Fruit fly (Drosophila melanogaster) whole organism, embryonic: ENCODE results near the gene dpr20.

Experiments used
- Atf6 ChIP-seq: fragments of 200-800 bp; sonication (Bioruptor generic); IDR thresholded peaks from 2 replicates; pipeline ENCODE4 v1.3.6; 2022; ENCODE audit warnings: missing biosample characterization, missing genetic modification characterization
- CG10543 ChIP-seq: fragments of 200-800 bp; sonication (Bioruptor generic); optimal IDR thresholded peaks from 3 replicates; lab custom pipeline; 2017; ENCODE audit warnings: missing biosample characterization, mild to moderate bottlenecking, missing genetic modification characterization, moderate library complexity
- CG11247 ChIP-seq: fragments of 200-800 bp; sonication (Bioruptor generic); IDR thresholded peaks from 2 replicates; pipeline ENCODE4 v1.3.6; 2022; ENCODE audit warnings: missing biosample characterization, missing genetic modification characterization
- CG14441 ChIP-seq: fragments of 200-800 bp; sonication (Bioruptor generic); IDR thresholded peaks from 2 replicates; pipeline ENCODE4 v1.3.6; 2022; ENCODE audit warnings: missing biosample characterization, missing genetic modification characterization
- CG16779 ChIP-seq: fragments of 200-800 bp; sonication (Bioruptor generic); IDR thresholded peaks from 2 replicates; pipeline ENCODE4 v1.3.6; 2022; ENCODE audit warnings: missing biosample characterization, missing genetic modification characterization
- CG17186 ChIP-seq: fragments of 200-800 bp; sonication (Bioruptor generic); optimal IDR thresholded peaks from 3 replicates; lab custom pipeline; 2017; ENCODE audit warnings: missing biosample characterization, missing genetic modification reagents, missing genetic modification characterization
- CG17912 ChIP-seq: fragments of 200-800 bp; sonication (Bioruptor generic); optimal IDR thresholded peaks from 2 replicates; lab custom pipeline; 2018; ENCODE audit warnings: missing biosample characterization, mild to moderate bottlenecking, missing genetic modification characterization
- CG1792 ChIP-seq: fragments of 200-800 bp; sonication (Bioruptor generic); optimal IDR thresholded peaks from 2 replicates; lab custom pipeline; 2016; ENCODE audit warnings: missing biosample characterization, missing genetic modification characterization
- CG3065 ChIP-seq: fragments of 200-800 bp; sonication (Bioruptor generic); optimal IDR thresholded peaks from 2 replicates; lab custom pipeline; 2016; ENCODE audit warnings: missing biosample characterization, missing genetic modification characterization
- CG42726 ChIP-seq: fragments of 200-800 bp; sonication (Bioruptor generic); IDR thresholded peaks from 2 replicates; pipeline ENCODE4 v1.3.6; 2022; ENCODE audit warnings: missing biosample characterization, missing genetic modification characterization; ENCODE audit not compliant: partially characterized antibody
- CG4730 ChIP-seq: fragments of 200-800 bp; sonication (Bioruptor generic); IDR thresholded peaks from 2 replicates; pipeline ENCODE4 v1.3.6; 2022; ENCODE audit warnings: missing biosample characterization, missing genetic modification characterization
- CG6765 ChIP-seq: fragments of 200-800 bp; sonication (Bioruptor generic); optimal IDR thresholded peaks from 3 replicates; lab custom pipeline; 2017; ENCODE audit warnings: missing biosample characterization, mild to moderate bottlenecking, missing genetic modification characterization
- CHES-1-like ChIP-seq: fragments of 200-800 bp; sonication (Bioruptor generic); optimal IDR thresholded peaks from 2 replicates; lab custom pipeline; 2016; ENCODE audit warnings: missing biosample characterization, missing genetic modification characterization
- D ChIP-seq, 2 experiments: fragments of 200-800 bp in 1 of 2; fragments of >200 bp in 1 of 2; sonication (Bioruptor generic) in 1 of 2; optimal IDR thresholded peaks; 2 replicates in 1 of 2; 3 replicates in 1 of 2; lab custom pipeline; 2017; ENCODE audit warnings: mild to moderate bottlenecking in 1 of 2, missing biosample characterization in 1 of 2, missing genetic modification characterization in 1 of 2, missing genetic modification reagents in 1 of 2
- Gug ChIP-seq: fragments of 200-800 bp; sonication (Bioruptor generic); IDR thresholded peaks from 4 replicates; pipeline ENCODE4 v1.3.6; 2022; ENCODE audit warnings: missing biosample characterization, missing genetic modification characterization
- HmgD ChIP-seq: fragments of 200-800 bp; sonication (Bioruptor generic); optimal IDR thresholded peaks from 3 replicates; lab custom pipeline; 2016; ENCODE audit warnings: missing biosample characterization, missing genetic modification characterization
- HmgZ ChIP-seq: fragments of 200-800 bp; sonication (Bioruptor generic); optimal IDR thresholded peaks from 2 replicates; lab custom pipeline; 2018; ENCODE audit warnings: missing biosample characterization, mild to moderate bottlenecking, missing genetic modification characterization
- Hsf ChIP-seq: fragments of 200-800 bp; sonication (Bioruptor generic); optimal IDR thresholded peaks from 3 replicates; lab custom pipeline; 2016; ENCODE audit warnings: missing biosample characterization, missing genetic modification characterization
- Lhr ChIP-seq: fragments of 200-800 bp; sonication (Bioruptor generic); optimal IDR thresholded peaks from 3 replicates; lab custom pipeline; 2017; ENCODE audit warnings: mild to moderate bottlenecking, missing biosample characterization, missing genetic modification reagents, missing genetic modification characterization
- Mad ChIP-seq: fragments of 200-800 bp; sonication (Bioruptor generic); optimal IDR thresholded peaks from 2 replicates; lab custom pipeline; 2016; ENCODE audit warnings: missing biosample characterization, missing genetic modification characterization
- Poxn ChIP-seq: fragments of 200-800 bp; sonication (Bioruptor generic); IDR thresholded peaks from 2 replicates; pipeline ENCODE4 v1.3.6; 2022; ENCODE audit warnings: missing biosample characterization, missing genetic modification characterization
- Rfx ChIP-seq: fragments of 200-800 bp; sonication (Bioruptor generic); IDR thresholded peaks from 2 replicates; pipeline ENCODE4 v1.3.6; 2022; ENCODE audit warnings: missing biosample characterization, missing genetic modification characterization
- Sox102F ChIP-seq: fragments of 200-800 bp; sonication (Bioruptor generic); optimal IDR thresholded peaks from 2 replicates; lab custom pipeline; 2018; ENCODE audit warnings: missing biosample characterization, mild to moderate bottlenecking, missing genetic modification characterization, moderate library complexity
- YL-1 ChIP-seq: fragments of 200-800 bp; sonication (Bioruptor generic); optimal IDR thresholded peaks from 3 replicates; lab custom pipeline; 2017; ENCODE audit warnings: missing biosample characterization, mild to moderate bottlenecking, missing genetic modification characterization
- ash1 ChIP-seq: fragments of 200-800 bp; sonication (Bioruptor generic); optimal IDR thresholded peaks from 2 replicates; lab custom pipeline; 2018; ENCODE audit warnings: missing biosample characterization, mild to moderate bottlenecking, missing genetic modification characterization
- az2 ChIP-seq: fragments of 200-800 bp; sonication (Bioruptor generic); optimal IDR thresholded peaks from 3 replicates; lab custom pipeline; 2016; ENCODE audit warnings: missing biosample characterization, missing genetic modification characterization
- bsh ChIP-seq, 2 experiments: fragments of 200-800 bp; sonication (Bioruptor generic); optimal IDR thresholded peaks; 2 replicates each; lab custom pipeline; 2017 to 2018; ENCODE audit warnings: mild to moderate bottlenecking in 2 of 2, missing biosample characterization in 2 of 2, missing genetic modification characterization in 2 of 2, moderate library complexity in 1 of 2
- cad ChIP-seq: fragments of >200 bp; optimal IDR thresholded peaks from 2 replicates; lab custom pipeline; 2017; ENCODE audit warnings: missing biosample characterization, missing genetic modification characterization
- chinmo ChIP-seq: fragments of 200-800 bp; sonication (Bioruptor generic); IDR thresholded peaks from 4 replicates; pipeline ENCODE4 v1.3.6; 2022; ENCODE audit warnings: missing biosample characterization, missing genetic modification characterization; ENCODE audit not compliant: partially characterized antibody
- chm ChIP-seq: fragments of 200-800 bp; sonication (Bioruptor generic); IDR thresholded peaks from 2 replicates; pipeline ENCODE4 v1.3.6; 2022; ENCODE audit warnings: missing biosample characterization, missing genetic modification characterization
- ci ChIP-seq: fragments of 200-800 bp; sonication (Bioruptor generic); IDR thresholded peaks from 3 replicates; pipeline ENCODE4 v1.3.6; 2022; ENCODE audit warnings: missing biosample characterization, missing genetic modification characterization
- dimm ChIP-seq: fragments of 200-800 bp; sonication (Bioruptor generic); IDR thresholded peaks from 2 replicates; pipeline ENCODE4 v1.3.6; 2022; ENCODE audit warnings: missing biosample characterization, missing genetic modification characterization
- en ChIP-seq: fragments of 200-800 bp; sonication (Bioruptor generic); optimal IDR thresholded peaks from 2 replicates; lab custom pipeline; 2016; ENCODE audit warnings: missing biosample characterization, missing genetic modification characterization
- exex ChIP-seq: fragments of 200-800 bp; sonication (Bioruptor generic); optimal IDR thresholded peaks from 4 replicates; lab custom pipeline; 2018; ENCODE audit warnings: missing biosample characterization, mild to moderate bottlenecking, missing genetic modification characterization, moderate library complexity
- gce ChIP-seq: fragments of 200-800 bp; sonication (Bioruptor generic); IDR thresholded peaks from 3 replicates; pipeline ENCODE4 v1.3.6; 2022; ENCODE audit warnings: missing biosample characterization, missing genetic modification characterization
- gcm2 ChIP-seq: fragments of 200-800 bp; sonication (Bioruptor generic); optimal IDR thresholded peaks from 2 replicates; lab custom pipeline; 2016; ENCODE audit warnings: missing biosample characterization, missing genetic modification characterization
- lbe ChIP-seq: fragments of 200-800 bp; sonication (Bioruptor generic); optimal IDR thresholded peaks from 2 replicates; lab custom pipeline; 2016; ENCODE audit warnings: missing biosample characterization, mild to moderate bottlenecking, missing genetic modification characterization
- lilli ChIP-seq: fragments of 200-800 bp; sonication (Bioruptor generic); optimal IDR thresholded peaks from 3 replicates; lab custom pipeline; 2016; ENCODE audit warnings: missing biosample characterization, missing genetic modification characterization
- lov ChIP-seq, 2 experiments: fragments of 200-800 bp in 1 of 2; fragments of >200 bp in 1 of 2; sonication (Bioruptor generic) in 1 of 2; IDR thresholded peaks in 1 of 2; optimal IDR thresholded peaks in 1 of 2; 2 replicates in 1 of 2; 3 replicates in 1 of 2; pipeline versions ENCODE4 v1.3.6 to Lab custom; 2017 to 2022; ENCODE audit warnings: missing biosample characterization in 1 of 2, missing genetic modification characterization in 1 of 2
- luna ChIP-seq: fragments of 200-800 bp; sonication (Bioruptor generic); optimal IDR thresholded peaks from 2 replicates; lab custom pipeline; 2016; ENCODE audit warnings: missing biosample characterization, missing genetic modification characterization
- maf-S ChIP-seq: fragments of 200-800 bp; sonication (Bioruptor generic); optimal IDR thresholded peaks from 2 replicates; lab custom pipeline; 2016; ENCODE audit warnings: missing biosample characterization, missing genetic modification characterization
- pnt ChIP-seq: fragments of 200-800 bp; sonication (Bioruptor generic); optimal IDR thresholded peaks from 3 replicates; lab custom pipeline; 2016; ENCODE audit warnings: missing biosample characterization, missing genetic modification characterization
- sens-2 ChIP-seq: fragments of 200-800 bp; sonication (Bioruptor generic); IDR thresholded peaks from 2 replicates; pipeline ENCODE4 v1.3.6; 2022; ENCODE audit warnings: missing biosample characterization, missing genetic modification characterization
- stc ChIP-seq: fragments of 200-800 bp; sonication (Bioruptor generic); IDR thresholded peaks from 2 replicates; pipeline ENCODE4 v1.3.6; 2022; ENCODE audit warnings: missing biosample characterization, missing genetic modification characterization
- sug ChIP-seq: fragments of 200-800 bp; optimal IDR thresholded peaks from 2 replicates; lab custom pipeline; 2019; ENCODE audit warnings: missing biosample characterization, mild to moderate bottlenecking, missing genetic modification characterization, moderate library complexity
- tap ChIP-seq: fragments of 200-800 bp; optimal IDR thresholded peaks from 3 replicates; lab custom pipeline; 2019; ENCODE audit warnings: missing biosample characterization, mild to moderate bottlenecking, missing genetic modification characterization, moderate library complexity
- tin ChIP-seq: fragments of 200-800 bp; sonication (Bioruptor generic); optimal IDR thresholded peaks from 3 replicates; lab custom pipeline; 2016; ENCODE audit warnings: missing biosample characterization, missing genetic modification characterization
- unc-4 ChIP-seq: fragments of 200-800 bp; sonication (Bioruptor generic); IDR thresholded peaks from 2 replicates; pipeline ENCODE4 v1.3.6; 2022; ENCODE audit warnings: missing biosample characterization, missing genetic modification characterization; ENCODE audit not compliant: partially characterized antibody
- wor ChIP-seq: fragments of 200-800 bp; sonication (Bioruptor generic); IDR thresholded peaks from 2 replicates; pipeline ENCODE4 v1.3.6; 2022; ENCODE audit warnings: missing biosample characterization, missing genetic modification characterization

The dpr20 gene

DNA sequence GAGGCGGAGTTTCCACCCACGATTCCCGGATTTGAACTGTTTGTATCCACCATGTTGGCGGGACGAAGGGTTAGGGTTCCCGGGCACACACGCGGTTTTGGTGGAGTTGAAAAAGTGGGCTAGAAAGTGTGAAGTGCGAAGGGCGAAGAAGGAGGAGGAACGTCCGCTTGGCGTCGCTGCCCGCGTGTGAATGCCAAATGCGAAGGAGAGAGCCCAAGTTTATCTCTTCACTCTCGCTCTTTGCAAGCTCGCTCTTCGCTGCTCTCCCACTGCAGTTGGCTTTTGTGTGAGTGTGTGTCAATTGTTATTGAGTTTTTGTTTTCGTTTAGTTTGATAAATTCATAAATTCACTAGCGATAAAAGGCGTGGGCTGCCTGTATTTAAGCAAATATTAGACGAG, 23.8 kb upstream of the dpr20 start (continued):
- 0 out of 2 replicates have a peak, but pooled peaks have one; percentile 18 for TF ChIP-seq chm
- TF ChIP-seq, all 482 proteins: peak for 10

DNA sequence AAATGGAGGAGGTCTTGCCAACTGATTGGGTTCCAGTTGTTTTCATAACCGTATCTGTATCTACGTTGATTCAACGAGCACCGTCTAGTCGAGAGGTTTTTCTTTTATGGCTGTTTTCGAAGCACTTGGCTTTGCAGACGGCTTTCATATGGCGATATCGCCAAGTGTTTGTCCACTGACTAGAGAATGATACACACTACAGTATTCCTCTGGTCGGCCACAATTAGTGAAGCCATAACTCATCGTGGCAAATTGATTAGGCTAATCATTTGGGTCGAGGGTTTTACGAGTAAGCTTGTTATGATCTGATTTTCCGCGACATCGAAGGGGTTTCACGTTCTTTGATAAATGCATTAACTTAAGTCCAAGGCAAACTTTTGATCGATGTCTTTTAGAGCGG, 19.6 kb upstream of the dpr20 start:
- no peak for TF ChIP-seq Rfx (GFP tag; lab: Robert Waterston, UW)
- 0 out of 2 replicates have a peak, but pooled peaks have one; percentile 15 for TF ChIP-seq CG16779 (GFP tag; lab: Robert Waterston, UW)
- no peak for TF ChIP-seq maf-S (GFP tag; lab: Kevin White, UChicago)
- TF ChIP-seq lbe = no peak
- no peak for TF ChIP-seq ash1 (GFP tag; lab: Kevin White, UChicago)
- no peak for TF ChIP-seq az2 (GFP tag; lab: Kevin White, UChicago)
- TF ChIP-seq HmgZ (tag; lab: Kevin White, UChicago) = peak; percentile 7
- TF ChIP-seq dimm = no peak
- TF ChIP-seq luna (GFP tag; lab: Kevin White, UChicago) = no peak
- TF ChIP-seq CG3065 (GFP tag; lab: Kevin White, UChicago) = no peak
- no peak for TF ChIP-seq pnt (GFP tag; lab: Kevin White, UChicago)
- no peak for TF ChIP-seq wor
- TF ChIP-seq D (optimal IDR thresholded peaks at IDR 0.05; lab: Kevin White, UChicago) = no peak
- no peak for TF ChIP-seq D (GFP tag; optimal IDR thresholded peaks at IDR 0.05; lab: Kevin White, UChicago)
- TF ChIP-seq lilli (GFP tag; lab: Kevin White, UChicago) = no peak
- no peak for TF ChIP-seq lov (optimal IDR thresholded peaks at IDR 0.05; lab: Kevin White, UChicago)
- TF ChIP-seq lov (GFP tag; IDR thresholded peaks at IDR 0.05; lab: Robert Waterston, UW) = no peak
- 0 out of 4 replicates have a peak, but pooled peaks have one; percentile 5 for TF ChIP-seq chinmo (GFP tag; lab: Robert Waterston, UW)
- TF ChIP-seq CG4730 (GFP tag; lab: Robert Waterston, UW) = no peak
- TF ChIP-seq tin (GFP tag; lab: Kevin White, UChicago) = no peak
- TF ChIP-seq bsh (GFP tag; optimal IDR thresholded peaks at IDR 0.05; lab: Kevin White, UChicago) = no peak
- peak; percentile 93 for TF ChIP-seq exex (tag; lab: Kevin White, UChicago)
- no peak for TF ChIP-seq CG1792 (GFP tag; lab: Kevin White, UChicago)
- TF ChIP-seq sens-2 (GFP tag; lab: Robert Waterston, UW) = no peak
- TF ChIP-seq ci (GFP tag; lab: Robert Waterston, UW) = no peak
- no peak for TF ChIP-seq unc-4 (GFP tag; lab: Robert Waterston, UW)
- no peak for TF ChIP-seq CHES-1-like (GFP tag; lab: Kevin White, UChicago)
- no peak for TF ChIP-seq Gug
- no peak for TF ChIP-seq en (GFP tag; lab: Kevin White, UChicago)
- TF ChIP-seq Sox102F (GFP tag; lab: Kevin White, UChicago) = no peak
- TF ChIP-seq gcm2 (GFP tag; lab: Kevin White, UChicago) = no peak
- TF ChIP-seq CG17186 (GFP tag; lab: Kevin White, UChicago) = no peak
- TF ChIP-seq Atf6 (GFP tag; lab: Robert Waterston, UW) = no peak
- no peak for TF ChIP-seq CG11247
- TF ChIP-seq CG42726 (GFP tag; lab: Robert Waterston, UW) = no peak
- no peak for TF ChIP-seq gce (GFP tag; lab: Robert Waterston, UW)
- peak; percentile 16 for TF ChIP-seq CG10543
- no peak for TF ChIP-seq Mad
- TF ChIP-seq YL-1 (GFP tag; lab: Kevin White, UChicago) = no peak
- TF ChIP-seq Poxn (GFP tag; lab: Robert Waterston, UW) = no peak
- TF ChIP-seq sug = peak; percentile 84
- TF ChIP-seq CG17912 = peak; percentile 14
- TF ChIP-seq HmgD (GFP tag; lab: Kevin White, UChicago) = no peak
- TF ChIP-seq tap = no peak
- no peak for TF ChIP-seq Hsf (GFP tag; lab: Kevin White, UChicago)
- no peak for TF ChIP-seq CG6765 (GFP tag; lab: Kevin White, UChicago)
- TF ChIP-seq Lhr (GFP tag; lab: Kevin White, UChicago) = no peak
- TF ChIP-seq stc (GFP tag; lab: Robert Waterston, UW) = 0 out of 2 replicates have a peak, but pooled peaks have one; percentile 18
- no peak for TF ChIP-seq CG14441 (GFP tag; lab: Robert Waterston, UW)
- TF ChIP-seq cad (GFP tag; lab: Kevin White, UChicago) = no peak
